Fruit fly (Drosophila melanogaster) whole organism, embryonic: Measurements from ENCODE around the gene CG17996.

Experiments
- Asciz ChIP-seq: fragments of 200-800 bp; sonication (Bioruptor generic); optimal IDR thresholded peaks from 2 replicates; lab custom pipeline; 2017; ENCODE audit warnings: missing biosample characterization, mild to moderate bottlenecking, missing genetic modification characterization, missing genetic modification reagents
- Awh ChIP-seq: fragments of 200-800 bp; sonication (Bioruptor generic); IDR thresholded peaks from 2 replicates; pipeline ENCODE4, ENCODE4 v1.3.6; 2022; ENCODE audit warnings: missing biosample characterization, missing genetic modification characterization
- Bteb2 ChIP-seq: fragments of 200-800 bp; sonication (Bioruptor generic); optimal IDR thresholded peaks from 2 replicates; lab custom pipeline; 2016; ENCODE audit warnings: missing biosample characterization, missing genetic modification characterization
- CG10209 ChIP-seq: fragments of 200-800 bp; sonication (Bioruptor generic); optimal IDR thresholded peaks from 3 replicates; lab custom pipeline; 2017; ENCODE audit warnings: missing biosample characterization, mild to moderate bottlenecking, missing genetic modification characterization, missing genetic modification reagents
- CG12236 ChIP-seq: fragments of 200-800 bp; sonication (Bioruptor generic); optimal IDR thresholded peaks from 2 replicates; lab custom pipeline; 2016; ENCODE audit warnings: missing biosample characterization, missing genetic modification characterization
- CG12391 ChIP-seq: fragments of 200-800 bp; sonication (Bioruptor generic); optimal IDR thresholded peaks from 3 replicates; lab custom pipeline; 2018; ENCODE audit warnings: missing biosample characterization, mild to moderate bottlenecking, missing genetic modification characterization, moderate library complexity
- CG15011 ChIP-seq: fragments of 200-800 bp; sonication (Bioruptor generic); optimal IDR thresholded peaks from 3 replicates; lab custom pipeline; 2018; ENCODE audit warnings: missing biosample characterization, mild to moderate bottlenecking, missing genetic modification characterization
- CG1529 ChIP-seq: fragments of 200-800 bp; sonication (Bioruptor generic); optimal IDR thresholded peaks from 3 replicates; lab custom pipeline; 2018; ENCODE audit warnings: missing biosample characterization, missing genetic modification characterization
- CG1647 ChIP-seq: fragments of 200-800 bp; sonication (Bioruptor generic); optimal IDR thresholded peaks from 3 replicates; lab custom pipeline; 2016; ENCODE audit warnings: missing biosample characterization, missing genetic modification characterization
- CG30403 ChIP-seq: fragments of 200-800 bp; sonication (Bioruptor generic); optimal IDR thresholded peaks from 3 replicates; lab custom pipeline; 2016; ENCODE audit warnings: missing biosample characterization, missing genetic modification characterization
- CG3407 ChIP-seq: fragments of 200-800 bp; sonication (Bioruptor generic); optimal IDR thresholded peaks from 2 replicates; lab custom pipeline; 2018; ENCODE audit warnings: missing biosample characterization, mild to moderate bottlenecking, missing genetic modification characterization
- CG3726 ChIP-seq: fragments of 200-800 bp; sonication (Bioruptor generic); IDR thresholded peaks from 3 replicates; pipeline ENCODE4, ENCODE4 v1.3.6; 2022; ENCODE audit warnings: missing biosample characterization, missing genetic modification characterization
- CG4360 ChIP-seq: fragments of 200-800 bp; sonication (Bioruptor generic); IDR thresholded peaks from 2 replicates; pipeline ENCODE4 v1.3.6; 2022; ENCODE audit warnings: missing biosample characterization, missing genetic modification characterization
- CG6689 ChIP-seq: fragments of 200-800 bp; sonication (Bioruptor generic); IDR thresholded peaks from 2 replicates; pipeline ENCODE4 v1.3.6; 2022; ENCODE audit warnings: missing biosample characterization, missing genetic modification characterization
- CG6813 ChIP-seq: fragments of 200-800 bp; sonication (Bioruptor generic); optimal IDR thresholded peaks from 2 replicates; lab custom pipeline; 2017; ENCODE audit warnings: missing biosample characterization, missing genetic modification characterization, mild to moderate bottlenecking, moderate library complexity, missing genetic modification reagents
- CG7357 ChIP-seq: fragments of 200-800 bp; sonication (Bioruptor generic); IDR thresholded peaks from 3 replicates; pipeline ENCODE4 v1.3.6; 2022; ENCODE audit warnings: missing biosample characterization, missing genetic modification characterization
- CG7963 ChIP-seq: fragments of 200-800 bp; sonication (Bioruptor generic); IDR thresholded peaks from 3 replicates; pipeline ENCODE4 v1.3.6; 2022; ENCODE audit warnings: missing biosample characterization, missing genetic modification characterization; ENCODE audit not compliant: partially characterized antibody
- CoRest ChIP-seq: fragments of 200-800 bp; sonication (Bioruptor generic); optimal IDR thresholded peaks from 3 replicates; lab custom pipeline; 2018; ENCODE audit warnings: missing biosample characterization, mild to moderate bottlenecking, missing genetic modification characterization, moderate library complexity
- CrebB ChIP-seq: fragments of 200-800 bp; sonication (Bioruptor generic); optimal IDR thresholded peaks from 3 replicates; lab custom pipeline; 2018; ENCODE audit warnings: missing biosample characterization, mild to moderate bottlenecking, missing genetic modification characterization
- ERR ChIP-seq: fragments of 200-800 bp; sonication (Bioruptor generic); optimal IDR thresholded peaks from 2 replicates; lab custom pipeline; 2016; ENCODE audit warnings: missing biosample characterization, missing genetic modification characterization
- Ets97D ChIP-seq: fragments of 200-800 bp; sonication (Bioruptor generic); optimal IDR thresholded peaks from 3 replicates; lab custom pipeline; 2016; ENCODE audit warnings: missing biosample characterization, missing genetic modification characterization
- NfI ChIP-seq: fragments of 200-800 bp; sonication (Bioruptor generic); optimal IDR thresholded peaks from 3 replicates; lab custom pipeline; 2018; ENCODE audit warnings: missing biosample characterization, mild to moderate bottlenecking, missing genetic modification characterization, moderate library complexity
- Oaz ChIP-seq: fragments of 200-800 bp; sonication (Bioruptor generic); IDR thresholded peaks from 2 replicates; pipeline ENCODE4 v1.3.6; 2022; ENCODE audit warnings: missing biosample characterization, missing genetic modification characterization
- TFAM ChIP-seq: fragments of 200-800 bp; sonication (Bioruptor generic); optimal IDR thresholded peaks from 2 replicates; lab custom pipeline; 2017; ENCODE audit warnings: missing biosample characterization, missing genetic modification characterization, inconsistent platforms
- Vsx1 ChIP-seq: fragments of 200-800 bp; sonication (Bioruptor generic); optimal IDR thresholded peaks from 2 replicates; lab custom pipeline; 2017; ENCODE audit warnings: missing biosample characterization, mild to moderate bottlenecking, missing genetic modification characterization, missing genetic modification reagents
- Xbp1 ChIP-seq: fragments of 200-800 bp; sonication (Bioruptor generic); optimal IDR thresholded peaks from 3 replicates; lab custom pipeline; 2016; ENCODE audit warnings: missing biosample characterization, mild to moderate bottlenecking, missing genetic modification characterization
- ab ChIP-seq: fragments of 200-800 bp; sonication (Bioruptor generic); optimal IDR thresholded peaks from 2 replicates; lab custom pipeline; 2016; ENCODE audit warnings: missing biosample characterization, missing genetic modification characterization
- br ChIP-seq: fragments of >200 bp; optimal IDR thresholded peaks from 2 replicates; lab custom pipeline; 2017
- btn ChIP-seq: fragments of 200-800 bp; sonication (Bioruptor generic); optimal IDR thresholded peaks from 2 replicates; lab custom pipeline; 2016; ENCODE audit warnings: missing biosample characterization, missing genetic modification characterization
- cas ChIP-seq: fragments of 200-800 bp; sonication (Bioruptor generic); IDR thresholded peaks from 2 replicates; pipeline ENCODE4 v1.3.6; 2022; ENCODE audit warnings: missing biosample characterization, missing genetic modification characterization
- chif ChIP-seq, 2 experiments: fragments of 200-800 bp; sonication (Bioruptor generic); optimal IDR thresholded peaks; 3 replicates each; lab custom pipeline; 2016; ENCODE audit warnings: missing biosample characterization in 2 of 2, missing genetic modification characterization in 2 of 2
- cwo ChIP-seq: fragments of 200-800 bp; sonication (Bioruptor generic); optimal IDR thresholded peaks from 3 replicates; lab custom pipeline; 2017; ENCODE audit warnings: missing biosample characterization, missing genetic modification characterization, mild to moderate bottlenecking, moderate library complexity, missing genetic modification reagents
- dmrt99B ChIP-seq: fragments of 200-800 bp; sonication (Bioruptor generic); optimal IDR thresholded peaks from 2 replicates; lab custom pipeline; 2018; ENCODE audit warnings: missing biosample characterization, mild to moderate bottlenecking, missing genetic modification characterization, moderate library complexity
- dpn ChIP-seq, 2 experiments: fragments of 200-800 bp; sonication (Bioruptor generic); optimal IDR thresholded peaks; 3 replicates each; lab custom pipeline; 2016; ENCODE audit warnings: missing biosample characterization in 2 of 2, missing genetic modification characterization in 2 of 2
- gce ChIP-seq: fragments of 200-800 bp; sonication (Bioruptor generic); IDR thresholded peaks from 3 replicates; pipeline ENCODE4 v1.3.6; 2022; ENCODE audit warnings: missing biosample characterization, missing genetic modification characterization
- h ChIP-seq: fragments of >200 bp; optimal IDR thresholded peaks from 2 replicates; lab custom pipeline; 2017
- kay ChIP-seq: fragments of 200-800 bp; sonication (Bioruptor generic); optimal IDR thresholded peaks from 2 replicates; lab custom pipeline; 2016; ENCODE audit warnings: missing biosample characterization, missing genetic modification characterization
- mld ChIP-seq: fragments of 200-800 bp; sonication (Bioruptor generic); IDR thresholded peaks from 3 replicates; pipeline ENCODE4 v1.3.6; 2022; ENCODE audit warnings: missing biosample characterization, missing genetic modification characterization; ENCODE audit not compliant: partially characterized antibody
- nmo ChIP-seq: fragments of 200-800 bp; sonication (Bioruptor generic); optimal IDR thresholded peaks from 2 replicates; lab custom pipeline; 2018; ENCODE audit warnings: missing biosample characterization, mild to moderate bottlenecking, missing genetic modification characterization, moderate library complexity
- nom ChIP-seq: fragments of 200-800 bp; sonication (Bioruptor generic); optimal IDR thresholded peaks from 2 replicates; lab custom pipeline; 2017; ENCODE audit warnings: missing biosample characterization, missing genetic modification characterization, mild to moderate bottlenecking, moderate library complexity, missing genetic modification reagents
- onecut ChIP-seq: fragments of 200-800 bp; sonication (Bioruptor generic); IDR thresholded peaks from 2 replicates; pipeline ENCODE4 v1.3.6; 2022; ENCODE audit warnings: missing biosample characterization, missing genetic modification characterization
- pb ChIP-seq: fragments of 200-800 bp; sonication (Bioruptor generic); optimal IDR thresholded peaks from 3 replicates; lab custom pipeline; 2016; ENCODE audit warnings: missing biosample characterization, missing genetic modification characterization
- peb ChIP-seq: fragments of 200-800 bp; sonication (Bioruptor generic); IDR thresholded peaks from 2 replicates; pipeline ENCODE4 v1.3.6; 2022; ENCODE audit warnings: missing biosample characterization, missing genetic modification characterization
- shn ChIP-seq: fragments of 200-800 bp; sonication (Bioruptor generic); optimal IDR thresholded peaks from 3 replicates; lab custom pipeline; 2016; ENCODE audit warnings: missing biosample characterization, missing genetic modification characterization
- slou ChIP-seq: fragments of 200-800 bp; sonication (Bioruptor generic); optimal IDR thresholded peaks from 3 replicates; lab custom pipeline; 2016; ENCODE audit warnings: missing biosample characterization, missing genetic modification characterization
- sob ChIP-seq: fragments of 200-800 bp; sonication (Bioruptor generic); IDR thresholded peaks from 2 replicates; pipeline ENCODE4 v1.3.6; 2022; ENCODE audit warnings: missing biosample characterization, missing genetic modification characterization
- tup ChIP-seq: fragments of 200-800 bp; sonication (Bioruptor generic); optimal IDR thresholded peaks from 2 replicates; lab custom pipeline; 2016; ENCODE audit warnings: missing biosample characterization, mild to moderate bottlenecking, missing genetic modification characterization, moderate library complexity
- wek ChIP-seq: fragments of 200-800 bp; sonication (Bioruptor generic); optimal IDR thresholded peaks from 3 replicates; lab custom pipeline; 2018; ENCODE audit warnings: missing biosample characterization, mild to moderate bottlenecking, missing genetic modification characterization, moderate library complexity
- zen2 ChIP-seq: fragments of 200-800 bp; sonication (Bioruptor generic); IDR thresholded peaks from 3 replicates; pipeline ENCODE4 v1.3.6; 2022; ENCODE audit warnings: missing biosample characterization, missing genetic modification characterization; ENCODE audit not compliant: partially characterized antibody

The CG17996 gene

dm6 chr2L:16683958-16684877, 46.6 kb downstream of the CG17996 start, which contains the start of gene CG31807 (continued):
- TF ChIP-seq NfI (GFP tag; lab: Kevin White, UChicago) (peak; percentile 83), CG6813 (GFP tag; lab: Kevin White, UChicago) (peak; percentile 24), CrebB (tag; lab: Kevin White, UChicago) (peak; percentile 79), Ets97D (no peak), br (lab: Kevin White, UChicago) (no peak), chif (GFP tag; optimal IDR thresholded peaks at IDR 0.05; lab: Kevin White, UChicago) (peak; percentile 30 to 63), CG12236 (GFP tag; lab: Kevin White, UChicago) (peak; percentile 63), Vsx1 (GFP tag; lab: Kevin White, UChicago) (peak; percentile 67), CG3726 (GFP tag; lab: Robert Waterston, UW) (no peak), shn (GFP tag; lab: Kevin White, UChicago) (peak; percentile 75), CG4360 (no peak), CG3407 (GFP tag; lab: Kevin White, UChicago) (peak; percentile 75), CG10209 (GFP tag; lab: Kevin White, UChicago) (peak; percentile 83), CoRest (tag; lab: Kevin White, UChicago) (peak; percentile 63), onecut (GFP tag; lab: Robert Waterston, UW) (peak; percentile 43), zen2 (GFP tag; lab: Robert Waterston, UW) (no peak), CG1647 (GFP tag; lab: Kevin White, UChicago) (peak; percentile 30), Asciz (peak; percentile 71), CG7963 (no peak), gce (GFP tag; lab: Robert Waterston, UW) (0 out of 3 replicates have a peak, but pooled peaks have one; percentile 42), CG30403 (GFP tag; lab: Kevin White, UChicago) (peak; percentile 51), ERR (peak; percentile 6), CG15011 (GFP tag; lab: Kevin White, UChicago) (peak; percentile 37), ab (GFP tag; lab: Kevin White, UChicago) (no peak), mld (no peak), Awh (peak; percentile 50; the same call in 1 of the 2 replicates), h (lab: Kevin White, UChicago) (no peak), kay (GFP tag; lab: Kevin White, UChicago) (no peak), cwo (GFP tag; lab: Kevin White, UChicago) (peak; percentile 62), Xbp1 (GFP tag; lab: Kevin White, UChicago) (peak; percentile 30), CG12391 (tag; lab: Kevin White, UChicago) (peak; percentile 84), peb (GFP tag; lab: Robert Waterston, UW) (no peak), Oaz (GFP tag; lab: Robert Waterston, UW) (no peak), CG1529 (GFP tag; lab: Kevin White, UChicago) (peak; percentile 69), CG7357 (peak; percentile 5; the same call in 1 of the 3 replicates), Bteb2 (peak; percentile 65), cas (GFP tag; lab: Robert Waterston, UW) (no peak), nom (peak; percentile 95), slou (GFP tag; lab: Kevin White, UChicago) (peak; percentile 18), TFAM (no peak), dpn (GFP tag; optimal IDR thresholded peaks at IDR 0.05; lab: Kevin White, UChicago) (peak; percentile 47 to 65), tup (GFP tag; lab: Kevin White, UChicago) (no peak), wek (GFP tag; lab: Kevin White, UChicago) (no peak), sob (GFP tag; lab: Robert Waterston, UW) (peak; percentile 39; the same call in 1 of the 2 replicates), btn (GFP tag; lab: Kevin White, UChicago) (peak; percentile 41), dmrt99B (tag; lab: Kevin White, UChicago) (peak; percentile 64), pb (peak; percentile 36), nmo (GFP tag; lab: Kevin White, UChicago) (peak; percentile 77), CG6689 (GFP tag; lab: Robert Waterston, UW) (peak; percentile 70; the same call in 1 of the 2 replicates)
